Worm (Caenorhabditis elegans): Measurements from ENCODE around the gene taf-13.

Gene taf-13

DNA sequence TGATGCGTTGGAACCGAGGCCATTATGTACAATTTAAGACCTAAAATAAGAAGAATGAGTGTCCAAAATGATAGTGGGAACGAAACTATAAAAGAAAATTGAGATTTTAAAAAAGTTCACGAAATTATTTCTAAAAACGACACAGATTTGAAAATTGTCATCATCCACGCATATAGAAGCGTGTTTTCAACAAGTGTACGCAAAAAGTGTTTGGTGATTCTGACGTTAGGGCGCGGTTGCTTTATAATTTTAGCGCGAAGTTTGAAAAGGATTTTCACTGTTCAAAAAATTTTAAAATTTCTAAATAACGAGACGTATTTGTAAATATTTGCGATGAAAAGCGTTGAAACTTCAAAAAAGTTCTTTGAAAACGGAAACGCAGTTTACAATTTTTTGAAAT, 42.0 kb downstream of the taf-13 start, which contains the start of gene cdc-48.1 (continued):
- TF ChIP-seq nhr-12 (tag; optimal IDR thresholded peaks at IDR 0.05) (peak; percentile 84), nhr-21 (tag; optimal IDR thresholded peaks at IDR 0.05) (peak; percentile 100), ZK546.5 (tag; optimal IDR thresholded peaks at IDR 0.05) (peak; percentile 93), nhr-10 (tag; optimal IDR thresholded peaks at IDR 0.05) (peak; percentile 95), alr-1 (tag; optimal IDR thresholded peaks at IDR 0.05) (no peak), elt-1 (tag; optimal IDR thresholded peaks at IDR 0.05) (peak; percentile 47), dmd-4 (tag; optimal IDR thresholded peaks at IDR 0.05) (peak; percentile 78), nhr-23 (tag; optimal IDR thresholded peaks at IDR 0.05) (peak; percentile 62), nhr-237 (tag; optimal IDR thresholded peaks at IDR 0.05) (peak; percentile 93), sma-9 (GFP tag; optimal IDR thresholded peaks at IDR 0.05) (peak; percentile 100), sma-9 (tag; optimal IDR thresholded peaks at IDR 0.05) (peak; percentile 49), mdl-1 (tag; optimal IDR thresholded peaks at IDR 0.05) (peak; percentile 39 to 97)

ce11 chrII:10559671-10560184, 45.7 kb downstream of the taf-13 start:
- TF ChIP-seq alr-1 (tag; optimal IDR thresholded peaks at IDR 0.05) = no peak
- TF ChIP-seq ztf-4 (tag; optimal IDR thresholded peaks at IDR 0.05) = no peak
- TF ChIP-seq lsy-2 (tag; optimal IDR thresholded peaks at IDR 0.05) = no peak
- no peak for TF ChIP-seq aly-2 (tag; optimal IDR thresholded peaks at IDR 0.05)
- no peak for TF ChIP-seq sem-4 (tag; optimal IDR thresholded peaks at IDR 0.05)
- TF ChIP-seq unc-62 (GFP tag; optimal IDR thresholded peaks at IDR 0.05) = no peak
- TF ChIP-seq zag-1 (tag; optimal IDR thresholded peaks at IDR 0.05) = no peak
- peak; percentile 13 for TF ChIP-seq nhr-6 (tag; optimal IDR thresholded peaks at IDR 0.05)
- no peak for TF ChIP-seq gmeb-1 (tag; optimal IDR thresholded peaks at IDR 0.05)
- no peak for TF ChIP-seq F13H6.1 (tag; optimal IDR thresholded peaks at IDR 0.05)
- peak; percentile 4 for TF ChIP-seq fos-1 (tag; optimal IDR thresholded peaks at IDR 0.05)
- no peak for TF ChIP-seq blmp-1 (tag; optimal IDR thresholded peaks at IDR 0.05; ENCODE audit: insufficient read depth)
- no peak for TF ChIP-seq nhr-77 (tag; optimal IDR thresholded peaks at IDR 0.05)
- TF ChIP-seq crh-2 (tag; optimal IDR thresholded peaks at IDR 0.05) = no peak
- no peak for TF ChIP-seq sma-9 (GFP tag; optimal IDR thresholded peaks at IDR 0.05)
- TF ChIP-seq sma-9 (tag; optimal IDR thresholded peaks at IDR 0.05) = no peak
- TF ChIP-seq mdl-1 (tag; optimal IDR thresholded peaks at IDR 0.05) = no peak
- TF ChIP-seq lin-13 (GFP tag; optimal IDR thresholded peaks at IDR 0.05) = no peak
- no peak for TF ChIP-seq nhr-23 (tag; optimal IDR thresholded peaks at IDR 0.05)
- TF ChIP-seq nhr-21 (tag; optimal IDR thresholded peaks at IDR 0.05) = peak; percentile 23
- peak; percentile 7 for TF ChIP-seq ama-1 (optimal IDR thresholded peaks at IDR 0.05)
- TF ChIP-seq dmd-4 (tag; optimal IDR thresholded peaks at IDR 0.05) = no peak
- no peak for TF ChIP-seq sma-3 (GFP tag; optimal IDR thresholded peaks at IDR 0.05)
- no peak for TF ChIP-seq ceh-16 (tag; optimal IDR thresholded peaks at IDR 0.05)
- no peak for TF ChIP-seq egl-27 (tag; optimal IDR thresholded peaks at IDR 0.05)

DNA sequence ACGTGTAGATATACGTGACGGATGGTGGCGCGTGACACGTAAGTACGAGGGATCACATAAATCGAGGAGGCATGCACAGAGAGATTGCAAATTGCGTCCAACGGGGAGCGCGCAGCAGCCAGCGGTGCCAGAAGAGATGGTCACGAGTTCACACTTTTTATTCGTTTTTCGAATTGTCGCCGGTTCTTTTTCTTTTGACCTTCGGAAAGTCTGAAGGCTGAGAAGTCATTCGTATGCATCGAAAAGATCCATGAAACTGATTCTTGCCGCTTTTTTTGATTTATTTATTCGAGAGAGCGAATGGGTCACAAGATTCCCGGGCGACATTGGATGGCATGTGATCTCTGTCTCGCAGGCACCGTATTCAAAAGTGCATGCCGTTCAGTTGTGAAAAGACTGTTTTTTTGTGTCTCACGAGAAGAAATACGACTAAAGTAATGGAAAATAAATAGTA, 46.4 kb downstream of the taf-13 start:
- TF ChIP-seq alr-1 (tag; optimal IDR thresholded peaks at IDR 0.05) (no peak), blmp-1 (tag; optimal IDR thresholded peaks at IDR 0.05; ENCODE audit: insufficient read depth) (peak; percentile 60), Y55F3AM.14 (GFP tag; optimal IDR thresholded peaks at IDR 0.05) (peak; percentile 53), mdl-1 (tag; optimal IDR thresholded peaks at IDR 0.05) (peak in 1 of 2 experiments; percentile 7), ztf-4 (tag; optimal IDR thresholded peaks at IDR 0.05) (peak; percentile 62), sma-3 (GFP tag; optimal IDR thresholded peaks at IDR 0.05) (peak; percentile 59), ztf-11 (tag; optimal IDR thresholded peaks at IDR 0.05) (no peak), sma-9 (GFP tag; optimal IDR thresholded peaks at IDR 0.05) (peak; percentile 73), sma-9 (tag; optimal IDR thresholded peaks at IDR 0.05) (no peak), sem-4 (tag; optimal IDR thresholded peaks at IDR 0.05) (peak; percentile 73), lsy-2 (tag; optimal IDR thresholded peaks at IDR 0.05) (peak in 1 of 2 experiments; percentile 67), nhr-11 (tag; optimal IDR thresholded peaks at IDR 0.05) (no peak), ama-1 (optimal IDR thresholded peaks at IDR 0.05) (peak; percentile 81), gmeb-1 (tag; optimal IDR thresholded peaks at IDR 0.05) (peak; percentile 60), lin-13 (GFP tag; optimal IDR thresholded peaks at IDR 0.05) (peak; percentile 3), C34F6.9 (tag; optimal IDR thresholded peaks at IDR 0.05) (peak; percentile 86), lin-11 (tag; optimal IDR thresholded peaks at IDR 0.05) (peak; percentile 16), ceh-82 (tag; optimal IDR thresholded peaks at IDR 0.05) (no peak), nhr-23 (tag; optimal IDR thresholded peaks at IDR 0.05) (no peak), lin-39 (tag; optimal IDR thresholded peaks at IDR 0.05) (no peak), nhr-129 (tag; optimal IDR thresholded peaks at IDR 0.05) (peak; percentile 77), F13H6.1 (tag; optimal IDR thresholded peaks at IDR 0.05) (peak; percentile 50), ZK546.5 (tag; optimal IDR thresholded peaks at IDR 0.05) (no peak), snpc-4 (tag; optimal IDR thresholded peaks at IDR 0.05) (peak; percentile 28), nhr-6 (tag; optimal IDR thresholded peaks at IDR 0.05) (no peak), unc-55 (GFP tag; optimal IDR thresholded peaks at IDR 0.05) (no peak), egl-27 (tag; optimal IDR thresholded peaks at IDR 0.05) (no peak), nhr-12 (tag; optimal IDR thresholded peaks at IDR 0.05) (no peak), nhr-25 (tag; optimal IDR thresholded peaks at IDR 0.05) (peak; percentile 85), nhr-10 (tag; optimal IDR thresholded peaks at IDR 0.05) (no peak), zag-1 (tag; optimal IDR thresholded peaks at IDR 0.05) (no peak), mab-5 (tag; optimal IDR thresholded peaks at IDR 0.05) (peak; percentile 41), nhr-21 (tag; optimal IDR thresholded peaks at IDR 0.05) (peak; percentile 68), elt-1 (tag; optimal IDR thresholded peaks at IDR 0.05) (no peak), ceh-16 (tag; optimal IDR thresholded peaks at IDR 0.05) (no peak), nhr-77 (tag; optimal IDR thresholded peaks at IDR 0.05) (no peak)
